Worm (Caenorhabditis elegans) whole organism, young adult: ENCODE data around the gene cest-35.2.

Experiments
- F57C9.4 ChIP-seq: sonication (generic microtip); optimal IDR thresholded peaks from 2 replicates; lab custom pipeline; 2017; ENCODE audit warnings: mild to moderate bottlenecking, missing genetic modification characterization, missing compliant biosample characterization
- Y79H2A.3 ChIP-seq: fragments of 200-800 bp; sonication (Bioruptor generic); conservative IDR thresholded peaks from 2 replicates; pipeline ENCODE4 v1.3.6; 2022; ENCODE audit warnings: missing genetic modification reagents, missing genetic modification characterization, missing compliant biosample characterization
- snpc-1.3 ChIP-seq: sonication (generic microtip); optimal IDR thresholded peaks from 2 replicates; lab custom pipeline; 2017; ENCODE audit warnings: missing genetic modification characterization, mild to moderate bottlenecking, missing compliant biosample characterization, antibody characterized with exemption, moderate library complexity, missing genotype, missing genetic modification reagents; ENCODE audit not compliant: insufficient read depth
- unc-62 ChIP-seq: fragments of 150-350 bp; optimal IDR thresholded peaks from 2 replicates; lab custom pipeline; 2014; ENCODE audit warnings: missing biosample characterization, missing genetic modification reagents, missing genetic modification characterization
- zim-3 ChIP-seq: sonication (generic microtip); optimal IDR thresholded peaks from 2 replicates; lab custom pipeline; 2017; ENCODE audit warnings: mild to moderate bottlenecking, missing genetic modification characterization, moderate library complexity, missing compliant biosample characterization
- ztf-18 ChIP-seq: sonication (generic microtip); optimal IDR thresholded peaks from 2 replicates; lab custom pipeline; 2016; ENCODE audit warnings: missing genotype, mild to moderate bottlenecking, missing genetic modification characterization, missing compliant biosample characterization
- ztf-28 ChIP-seq: fragments of 200-800 bp; sonication (Bioruptor generic); IDR thresholded peaks from 2 replicates; pipeline ENCODE4 v1.3.6; 2022; ENCODE audit warnings: missing genetic modification reagents, missing genetic modification characterization, missing compliant biosample characterization

- TF ChIP-seq ztf-18 (tag; lab: Kevin White, UChicago), result no peak
- no peak for TF ChIP-seq ztf-28 (GFP tag; lab: Robert Waterston, UW)
- TF ChIP-seq snpc-1.3 (tag; lab: Kevin White, UChicago), result no peak
- no peak for TF ChIP-seq Y79H2A.3 (GFP tag; lab: Robert Waterston, UW)
- TF ChIP-seq zim-3 (tag; lab: Kevin White, UChicago), result no peak
- TF ChIP-seq F57C9.4 (tag; lab: Kevin White, UChicago), result no peak
- TF ChIP-seq unc-62, result no peak
Observed at ce11 chrV:5200188-5200587, 36.8 kb downstream of the cest-35.2 start.
